Worm (Caenorhabditis elegans) whole organism, L3 larva: Measurements from ENCODE around the gene T23F2.2.

ENCODE experiments used
- R02D3.7 ChIP-seq: fragments of 150-350 bp; optimal IDR thresholded peaks from 2 replicates; lab custom pipeline; 2014; ENCODE audit warnings: missing biosample characterization, missing genetic modification characterization
- ZK546.5 ChIP-seq: sonication (generic microtip); optimal IDR thresholded peaks from 2 replicates; lab custom pipeline; 2017; ENCODE audit warnings: missing biosample characterization, missing genetic modification characterization
- aly-2 ChIP-seq: fragments of 150-350 bp; optimal IDR thresholded peaks from 2 replicates; lab custom pipeline; 2014; ENCODE audit warnings: missing biosample characterization, missing genetic modification characterization
- ceh-16 ChIP-seq: sonication (generic microtip); optimal IDR thresholded peaks from 2 replicates; lab custom pipeline; 2017; ENCODE audit warnings: missing biosample characterization, missing genetic modification characterization
- ceh-28 ChIP-seq: fragments of 150-350 bp; optimal IDR thresholded peaks from 2 replicates; lab custom pipeline; 2014; ENCODE audit warnings: missing biosample characterization, missing genetic modification reagents, missing genetic modification characterization
- daf-12 ChIP-seq: fragments of 150-350 bp; optimal IDR thresholded peaks from 2 replicates; lab custom pipeline; 2014; ENCODE audit warnings: missing biosample characterization, missing genetic modification reagents, missing genetic modification characterization
- egl-27 ChIP-seq: sonication (generic microtip); optimal IDR thresholded peaks from 4 replicates; lab custom pipeline; 2017; ENCODE audit warnings: missing biosample characterization, missing genetic modification reagents, missing genetic modification characterization
- egl-5 ChIP-seq: fragments of 150-350 bp; optimal IDR thresholded peaks from 2 replicates; lab custom pipeline; 2017; ENCODE audit warnings: missing biosample characterization, missing genetic modification reagents, missing genetic modification characterization, inconsistent platforms
- eor-1 ChIP-seq, 2 experiments: fragments of 150-350 bp; optimal IDR thresholded peaks; 2 replicates each; lab custom pipeline; 2014 to 2018; ENCODE audit warnings: missing biosample characterization in 2 of 2, missing genetic modification characterization in 2 of 2
- fkh-10 ChIP-seq: sonication (generic microtip); optimal IDR thresholded peaks from 2 replicates; lab custom pipeline; 2017; ENCODE audit warnings: missing biosample characterization, missing genetic modification reagents, missing genetic modification characterization
- hmg-11 ChIP-seq: sonication (generic microtip); optimal IDR thresholded peaks from 2 replicates; lab custom pipeline; 2016; ENCODE audit warnings: missing genetic modification characterization, missing compliant biosample characterization
- jun-1 ChIP-seq: fragments of 150-350 bp; optimal IDR thresholded peaks from 2 replicates; lab custom pipeline; 2014; ENCODE audit warnings: missing biosample characterization, missing genetic modification reagents, missing genetic modification characterization
- lin-15B ChIP-seq: fragments of 150-350 bp; optimal IDR thresholded peaks from 2 replicates; lab custom pipeline; 2014; ENCODE audit warnings: missing biosample characterization, missing genetic modification characterization
- lin-39 ChIP-seq: fragments of 150-350 bp; optimal IDR thresholded peaks from 2 replicates; lab custom pipeline; 2018; ENCODE audit warnings: missing biosample characterization, missing genetic modification reagents, missing genetic modification characterization
- lsy-12 ChIP-seq: sonication (generic microtip); optimal IDR thresholded peaks from 2 replicates; lab custom pipeline; 2016; ENCODE audit warnings: mild to moderate bottlenecking, missing genetic modification characterization, missing compliant biosample characterization
- mdl-1 ChIP-seq: fragments of 150-350 bp; optimal IDR thresholded peaks from 2 replicates; lab custom pipeline; 2014; ENCODE audit warnings: missing biosample characterization, missing genetic modification characterization
- mml-1 ChIP-seq: fragments of 150-350 bp; sonication (generic microtip); optimal IDR thresholded peaks from 3 replicates; lab custom pipeline; 2014; ENCODE audit warnings: missing biosample characterization, missing genetic modification characterization
- nfya-1 ChIP-seq: sonication (generic microtip); optimal IDR thresholded peaks from 2 replicates; lab custom pipeline; 2017; ENCODE audit warnings: missing genetic modification characterization, mild to moderate bottlenecking, missing compliant biosample characterization, antibody characterized with exemption, moderate library complexity; ENCODE audit not compliant: insufficient read depth
- nhr-12 ChIP-seq: fragments of 150-350 bp; optimal IDR thresholded peaks from 2 replicates; lab custom pipeline; 2014; ENCODE audit warnings: missing biosample characterization, missing genetic modification characterization
- nhr-25 ChIP-seq: sonication (generic microtip); optimal IDR thresholded peaks from 2 replicates; lab custom pipeline; 2017; ENCODE audit warnings: missing biosample characterization, missing genetic modification characterization
- nhr-28 ChIP-seq: fragments of 150-350 bp; optimal IDR thresholded peaks from 2 replicates; lab custom pipeline; 2014; ENCODE audit warnings: missing biosample characterization, missing genetic modification characterization
- nhr-43 ChIP-seq: sonication (generic microtip); optimal IDR thresholded peaks from 2 replicates; lab custom pipeline; 2016; ENCODE audit warnings: mild to moderate bottlenecking, missing genetic modification characterization, missing compliant biosample characterization; ENCODE audit not compliant: poor library complexity, severe bottlenecking
- nhr-67 ChIP-seq: fragments of 150-350 bp; optimal IDR thresholded peaks from 2 replicates; lab custom pipeline; 2014; ENCODE audit warnings: missing biosample characterization, missing genetic modification characterization
- nhr-76 ChIP-seq: fragments of 150-350 bp; sonication (generic microtip); optimal IDR thresholded peaks from 5 replicates; lab custom pipeline; 2014; ENCODE audit warnings: missing biosample characterization, missing genetic modification characterization
- pha-4 ChIP-seq: fragments of 150-350 bp; optimal IDR thresholded peaks from 2 replicates; lab custom pipeline; 2014; ENCODE audit warnings: missing biosample characterization, missing genetic modification reagents, missing genetic modification characterization
- pqm-1 ChIP-seq: fragments of 150-350 bp; optimal IDR thresholded peaks from 2 replicates; lab custom pipeline; 2017; ENCODE audit warnings: missing biosample characterization, missing genetic modification characterization, inconsistent platforms
- sea-2 ChIP-seq: fragments of 150-350 bp; sonication (generic microtip); optimal IDR thresholded peaks from 4 replicates; lab custom pipeline; 2014; ENCODE audit warnings: missing biosample characterization, missing genetic modification reagents, missing genetic modification characterization
- skn-1 ChIP-seq: fragments of 150-350 bp; optimal IDR thresholded peaks from 2 replicates; lab custom pipeline; 2014; ENCODE audit warnings: missing biosample characterization, missing genetic modification characterization
- tbx-2 ChIP-seq: sonication (generic microtip); optimal IDR thresholded peaks from 2 replicates; lab custom pipeline; 2016; ENCODE audit warnings: mild to moderate bottlenecking, missing genetic modification characterization, missing compliant biosample characterization
- unc-39 ChIP-seq: sonication (generic microtip); optimal IDR thresholded peaks from 4 replicates; lab custom pipeline; 2017; ENCODE audit warnings: missing biosample characterization, missing genetic modification characterization
- unc-62 ChIP-seq: fragments of 150-350 bp; sonication (generic microtip); optimal IDR thresholded peaks from 4 replicates; lab custom pipeline; 2014; ENCODE audit warnings: missing biosample characterization, missing genetic modification reagents, missing genetic modification characterization
- ztf-11 ChIP-seq: fragments of 150-350 bp; optimal IDR thresholded peaks from 2 replicates; lab custom pipeline; 2014; ENCODE audit warnings: missing biosample characterization, missing genetic modification characterization

Gene T23F2.2

DNA sequence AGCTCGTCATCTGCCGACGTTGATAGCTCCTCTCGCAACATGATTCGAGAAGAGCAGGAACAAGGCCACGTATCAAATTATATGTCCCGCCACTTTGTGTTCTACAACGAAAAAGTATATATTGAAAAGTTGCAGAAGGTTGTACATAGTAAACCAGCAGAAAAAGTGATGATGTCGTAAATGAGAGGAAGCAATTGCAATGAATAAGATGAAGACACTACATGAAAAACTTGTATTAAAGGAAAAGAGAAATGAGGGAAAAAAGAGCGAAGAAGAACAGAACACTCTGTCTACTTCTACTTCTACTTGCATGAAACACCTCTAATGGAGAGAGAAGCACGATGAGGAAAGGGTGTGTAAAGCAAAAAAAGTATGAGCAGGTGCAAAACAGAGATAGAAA, at the start of gene T23F2.2:
Gene T23F2.2 (minus strand): TSS at position 101 of the 400 bp plus-strand sequence.
- TF ChIP-seq nhr-12 (no peak), nhr-76 (tag; lab: Kevin White, UChicago) (no peak), lin-15B (tag; lab: Kevin White, UChicago) (no peak), lsy-12 (tag; lab: Kevin White, UChicago) (no peak), lin-39 (tag; lab: Kevin White, UChicago) (no peak), jun-1 (tag; lab: Kevin White, UChicago) (no peak), daf-12 (tag; lab: Kevin White, UChicago) (no peak), unc-39 (tag; lab: Kevin White, UChicago) (no peak), unc-62 (no peak), egl-5 (tag; lab: Kevin White, UChicago) (no peak), egl-27 (tag; lab: Kevin White, UChicago) (no peak), ztf-11 (tag; lab: Kevin White, UChicago) (no peak), ZK546.5 (tag; lab: Kevin White, UChicago) (no peak), pqm-1 (tag; lab: Kevin White, UChicago) (no peak), skn-1 (tag; lab: Kevin White, UChicago) (no peak)

DNA sequence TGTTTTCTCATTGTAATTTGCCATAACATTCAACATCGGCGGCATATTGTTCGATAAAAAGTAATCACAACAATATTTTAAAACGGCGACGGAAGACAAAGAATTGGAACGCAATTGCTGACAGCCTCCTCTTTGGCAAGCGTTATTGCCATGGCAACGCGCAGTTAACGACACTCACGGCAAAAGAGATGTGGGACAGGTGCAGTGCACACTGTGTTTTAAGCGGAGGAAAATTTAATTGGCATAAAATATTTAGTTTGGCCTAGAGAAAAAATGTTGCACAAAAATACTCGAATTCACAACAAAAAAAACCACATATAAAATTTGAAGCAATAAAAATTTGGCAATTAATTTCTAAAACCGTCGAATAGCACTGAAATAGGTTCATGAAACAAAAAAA, 47.6 kb upstream of the T23F2.2 start, which contains the start of gene ifta-1:
Gene ifta-1 (minus strand): TSS at position 101 of the 400 bp plus-strand sequence.
- TF ChIP-seq unc-39 (tag; lab: Kevin White, UChicago) (no peak), lin-15B (tag; lab: Kevin White, UChicago) (no peak), nhr-25 (no peak), nhr-67 (tag; lab: Kevin White, UChicago) (no peak), nfya-1 (no peak), fkh-10 (GFP tag; lab: Kevin White, UChicago) (no peak), egl-5 (tag; lab: Kevin White, UChicago) (no peak), sea-2 (no peak), aly-2 (tag; lab: Kevin White, UChicago) (no peak), jun-1 (tag; lab: Kevin White, UChicago) (no peak), nhr-28 (tag; lab: Kevin White, UChicago) (no peak), lsy-12 (tag; lab: Kevin White, UChicago) (no peak), ceh-28 (tag; lab: Kevin White, UChicago) (no peak), R02D3.7 (no peak), pqm-1 (tag; lab: Kevin White, UChicago) (no peak), skn-1 (tag; lab: Kevin White, UChicago) (no peak), mml-1 (tag; lab: Kevin White, UChicago) (no peak), tbx-2 (no peak)

DNA sequence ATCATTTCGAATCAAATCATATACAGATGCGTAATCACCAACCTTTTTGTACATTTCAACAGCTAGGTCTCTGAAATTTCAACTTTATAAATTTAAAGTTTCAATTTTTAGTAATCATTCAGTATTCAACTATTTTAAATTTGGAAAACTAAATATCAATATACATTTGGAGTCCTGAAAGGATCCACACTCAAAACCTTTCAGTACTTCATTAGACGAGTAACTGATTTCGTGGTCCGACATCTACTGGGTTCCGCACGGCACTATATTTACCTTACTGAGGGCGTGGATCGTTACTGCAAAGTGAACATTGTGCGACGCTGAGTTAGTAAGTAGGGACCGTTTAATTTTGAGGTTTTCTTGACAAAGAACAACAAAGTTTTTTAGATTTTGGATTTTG, 42.8 kb upstream of the T23F2.2 start:
- TF ChIP-seq lin-39 (tag; lab: Kevin White, UChicago) (no peak), mdl-1 (no peak), egl-5 (tag; lab: Kevin White, UChicago) (no peak), eor-1 (tag; optimal IDR thresholded peaks at IDR 0.05; lab: Kevin White, UChicago) (no peak), hmg-11 (no peak), pqm-1 (tag; lab: Kevin White, UChicago) (no peak), ztf-11 (tag; lab: Kevin White, UChicago) (no peak), fkh-10 (GFP tag; lab: Kevin White, UChicago) (no peak), ceh-16 (tag; lab: Kevin White, UChicago) (no peak), pha-4 (tag; lab: Kevin White, UChicago) (no peak), nfya-1 (no peak), unc-62 (no peak), nhr-43 (no peak)
- TF ChIP-seq, all 47 proteins: peak for 0

DNA sequence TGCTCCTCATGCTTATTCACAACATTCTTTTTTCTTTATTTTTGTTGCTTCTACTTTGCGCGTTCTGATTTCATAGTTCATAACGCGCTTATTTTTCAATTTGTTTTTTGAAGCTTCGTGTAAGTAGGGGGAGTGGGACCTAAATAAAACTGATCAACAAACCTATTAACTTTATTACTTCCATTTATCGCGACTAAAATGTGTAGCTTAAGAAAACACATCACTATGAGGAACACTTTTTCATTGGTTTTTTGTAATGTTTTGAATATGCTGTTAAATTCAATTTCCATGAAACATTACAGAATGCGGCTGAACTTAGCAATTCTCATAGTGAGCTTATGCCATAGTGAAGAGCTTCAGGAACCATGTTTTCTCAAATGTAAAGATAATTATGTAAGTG, 38.6 kb upstream of the T23F2.2 start, which contains the start of gene C54G7.1:
Gene C54G7.1 (plus strand): TSS at position 301 of the 400 bp plus-strand sequence.
- no peak for TF ChIP-seq eor-1 (tag; optimal IDR thresholded peaks at IDR 0.05; lab: Kevin White, UChicago)

DNA sequence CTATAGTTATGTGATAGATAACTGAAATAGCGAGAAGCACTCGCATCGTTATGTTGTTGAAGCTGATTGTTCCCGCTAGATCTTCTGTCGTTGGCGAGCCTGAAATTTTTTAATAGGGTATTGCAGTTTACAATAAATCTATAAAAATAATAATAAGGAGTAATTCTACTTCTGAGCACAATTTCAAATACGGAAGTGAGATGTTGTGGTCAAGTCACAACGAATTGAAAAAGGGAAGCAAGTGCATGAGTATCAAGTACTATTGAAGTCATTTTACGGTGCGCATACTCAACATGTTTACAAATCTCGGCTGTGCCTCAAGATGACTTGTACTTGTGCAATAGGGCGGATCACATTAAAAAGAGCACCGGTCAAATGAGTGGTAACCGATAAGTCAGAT, 33.4 kb upstream of the T23F2.2 start, which contains the start of gene lgx-1:
Gene lgx-1 (minus strand): TSS at position 101 of the 400 bp plus-strand sequence.
- no peak for TF ChIP-seq ZK546.5 (tag; lab: Kevin White, UChicago)
